Worm (Caenorhabditis elegans): ENCODE data around the gene srx-122.

srx-122 gene

DNA sequence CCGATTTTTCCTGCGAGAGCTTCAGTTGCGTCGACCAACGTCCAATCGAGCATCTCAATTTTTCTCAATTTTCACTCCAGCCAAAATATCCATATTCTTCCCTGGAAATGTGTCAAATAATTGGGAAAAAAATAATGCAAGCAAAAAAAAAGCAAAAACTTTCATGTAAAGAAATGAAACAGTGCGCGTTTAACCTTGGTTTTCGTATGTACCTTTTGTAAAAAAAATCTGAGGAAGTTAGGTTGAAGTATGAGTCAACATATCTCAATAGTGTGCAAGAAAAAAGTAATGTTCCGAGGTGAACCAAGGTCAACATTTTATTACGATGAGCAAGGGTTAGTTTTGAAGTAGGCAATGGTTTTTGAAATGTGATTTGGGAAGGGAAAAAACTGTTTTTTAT is 47.5 kb downstream of the srx-122 start, which contains the start of gene T28A11.13:
Gene T28A11.13 (minus strand): TSS at position 101 of the 400 bp plus-strand sequence.
- TF ChIP-seq unc-130 (GFP tag; optimal IDR thresholded peaks at IDR 0.05), result no peak
- TF ChIP-seq B0336.3 (GFP tag; IDR thresholded peaks at IDR 0.05), result no peak
- no peak for TF ChIP-seq nhr-120 (GFP tag; IDR thresholded peaks at IDR 0.05)
- no peak for TF ChIP-seq hrde-1 (tag; optimal IDR thresholded peaks at IDR 0.05; ENCODE audit: borderline replicate concordance)
- TF ChIP-seq hlh-12 (tag; optimal IDR thresholded peaks at IDR 0.05), result no peak
- TF ChIP-seq sdz-38 (tag; optimal IDR thresholded peaks at IDR 0.05), result no peak
- TF ChIP-seq mcd-1 (GFP tag; IDR thresholded peaks at IDR 0.05), result no peak
- TF ChIP-seq tlf-1 (GFP tag; optimal IDR thresholded peaks at IDR 0.05), result no peak
- no peak for TF ChIP-seq mes-4 (tag; optimal IDR thresholded peaks at IDR 0.05)
- TF ChIP-seq nfya-1 (tag; optimal IDR thresholded peaks at IDR 0.05; ENCODE audit: borderline replicate concordance, insufficient read depth), result no peak
- TF ChIP-seq ztf-25 (GFP tag; IDR thresholded peaks at IDR 0.05), result no peak

DNA sequence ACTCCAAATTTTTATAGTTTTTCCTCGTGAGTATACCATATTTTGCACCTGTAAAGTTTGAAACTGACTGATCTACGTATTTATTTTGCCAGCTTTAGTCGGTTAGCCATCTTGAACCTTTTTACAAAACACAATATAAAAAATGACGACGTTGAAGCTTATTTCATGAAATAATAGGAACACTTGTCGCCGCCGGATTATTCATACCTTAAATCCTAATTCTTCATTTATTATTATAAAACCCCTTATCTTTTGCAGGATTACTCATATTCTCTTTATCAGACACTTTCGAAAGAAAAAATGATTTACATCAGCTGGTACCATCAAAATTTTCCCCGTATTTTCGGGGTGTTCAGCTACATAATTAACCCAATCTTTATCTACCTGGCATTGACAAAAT is 50.1 kb downstream of the srx-122 start, which contains the start of gene srj-8:
Gene srj-8 (plus strand): TSS at position 301 of the 400 bp plus-strand sequence.
- TF ChIP-seq hrde-1 (tag; optimal IDR thresholded peaks at IDR 0.05; ENCODE audit: borderline replicate concordance) (no peak), hsf-1 (GFP tag; IDR thresholded peaks at IDR 0.05) (no peak), C17E4.6 (GFP tag; IDR thresholded peaks at IDR 0.05) (no peak), efl-1 (GFP tag; optimal IDR thresholded peaks at IDR 0.05) (no peak), madf-8 (GFP tag; conservative IDR thresholded peaks at IDR 0.05) (no peak)

All from whole organism, young adult.